Fruit fly (Drosophila melanogaster) whole organism, embryonic: ENCODE data around the gene CG16854.

Experiments used
- C15 ChIP-seq: fragments of 200-800 bp; sonication (Bioruptor generic); IDR thresholded peaks from 3 replicates; pipeline ENCODE4 v1.3.6; 2022; ENCODE audit warnings: missing biosample characterization, missing genetic modification characterization
- CG10209 ChIP-seq: fragments of 200-800 bp; sonication (Bioruptor generic); optimal IDR thresholded peaks from 3 replicates; lab custom pipeline; 2017; ENCODE audit warnings: missing biosample characterization, mild to moderate bottlenecking, missing genetic modification characterization, missing genetic modification reagents
- CG10366 ChIP-seq: fragments of 200-800 bp; sonication (Bioruptor generic); IDR thresholded peaks from 2 replicates; pipeline ENCODE4 v1.3.6; 2022; ENCODE audit warnings: missing biosample characterization, missing genetic modification characterization
- CG10431 ChIP-seq: fragments of 200-800 bp; sonication (Bioruptor generic); optimal IDR thresholded peaks from 3 replicates; lab custom pipeline; 2018; ENCODE audit warnings: missing biosample characterization, mild to moderate bottlenecking, missing genetic modification characterization
- CG10565 ChIP-seq: fragments of 200-800 bp; sonication (Bioruptor generic); optimal IDR thresholded peaks from 3 replicates; lab custom pipeline; 2016; ENCODE audit warnings: missing biosample characterization, mild to moderate bottlenecking, missing genetic modification characterization
- CG12071 ChIP-seq: fragments of 200-800 bp; sonication (Bioruptor generic); optimal IDR thresholded peaks from 3 replicates; lab custom pipeline; 2018; ENCODE audit warnings: missing biosample characterization, mild to moderate bottlenecking, missing genetic modification characterization
- CG12104 ChIP-seq: fragments of 200-800 bp; sonication (Bioruptor generic); optimal IDR thresholded peaks from 3 replicates; lab custom pipeline; 2016; ENCODE audit warnings: missing biosample characterization, missing genetic modification characterization
- CG12659 ChIP-seq: fragments of 200-800 bp; sonication (Bioruptor generic); optimal IDR thresholded peaks from 3 replicates; lab custom pipeline; 2017; ENCODE audit warnings: mild to moderate bottlenecking, missing biosample characterization, missing genetic modification reagents, missing genetic modification characterization
- CG12744 ChIP-seq: fragments of 200-800 bp; sonication (Bioruptor generic); optimal IDR thresholded peaks from 2 replicates; lab custom pipeline; 2016; ENCODE audit warnings: missing biosample characterization, missing genetic modification characterization
- CG13775 ChIP-seq: fragments of 200-800 bp; sonication (Bioruptor generic); optimal IDR thresholded peaks from 3 replicates; lab custom pipeline; 2017; ENCODE audit warnings: missing biosample characterization, mild to moderate bottlenecking, missing genetic modification characterization
- CG14710 ChIP-seq: fragments of 200-800 bp; sonication (Bioruptor generic); optimal IDR thresholded peaks from 3 replicates; lab custom pipeline; 2019; ENCODE audit warnings: missing biosample characterization, mild to moderate bottlenecking, missing genetic modification characterization, moderate library complexity
- CG15269 ChIP-seq: fragments of 200-800 bp; sonication (Bioruptor generic); optimal IDR thresholded peaks from 2 replicates; lab custom pipeline; 2018; ENCODE audit warnings: missing biosample characterization, mild to moderate bottlenecking, missing genetic modification characterization, moderate library complexity
- CG1602 ChIP-seq: fragments of 200-800 bp; sonication (Bioruptor generic); optimal IDR thresholded peaks from 3 replicates; lab custom pipeline; 2016; ENCODE audit warnings: missing biosample characterization, missing genetic modification characterization
- CG17186 ChIP-seq: fragments of 200-800 bp; sonication (Bioruptor generic); optimal IDR thresholded peaks from 3 replicates; lab custom pipeline; 2017; ENCODE audit warnings: missing biosample characterization, missing genetic modification reagents, missing genetic modification characterization
- CG2116 ChIP-seq: fragments of 200-800 bp; sonication (Bioruptor generic); optimal IDR thresholded peaks from 3 replicates; lab custom pipeline; 2018; ENCODE audit warnings: missing biosample characterization, mild to moderate bottlenecking, missing genetic modification characterization
- CG3065 ChIP-seq: fragments of 200-800 bp; sonication (Bioruptor generic); optimal IDR thresholded peaks from 2 replicates; lab custom pipeline; 2016; ENCODE audit warnings: missing biosample characterization, missing genetic modification characterization
- CG4820 ChIP-seq: fragments of 200-800 bp; sonication (Bioruptor generic); optimal IDR thresholded peaks from 3 replicates; lab custom pipeline; 2016; ENCODE audit warnings: missing biosample characterization, missing genetic modification characterization
- CG5953 ChIP-seq: fragments of 200-800 bp; sonication (Bioruptor generic); IDR thresholded peaks from 2 replicates; pipeline ENCODE4 v1.3.6; 2022; ENCODE audit warnings: missing biosample characterization, missing genetic modification characterization
- CG6654 ChIP-seq: fragments of 200-800 bp; sonication (Bioruptor generic); optimal IDR thresholded peaks from 2 replicates; lab custom pipeline; 2017; ENCODE audit warnings: missing biosample characterization, mild to moderate bottlenecking, missing genetic modification characterization
- CG9727 ChIP-seq: fragments of 200-800 bp; sonication (Bioruptor generic); optimal IDR thresholded peaks from 3 replicates; lab custom pipeline; 2017; ENCODE audit warnings: missing biosample characterization, mild to moderate bottlenecking, missing genetic modification characterization
- Dbx ChIP-seq: fragments of 200-800 bp; sonication (Bioruptor generic); IDR thresholded peaks from 3 replicates; pipeline ENCODE4 v1.3.6; 2022; ENCODE audit warnings: missing biosample characterization, missing genetic modification characterization
- Dek ChIP-seq: fragments of 200-800 bp; sonication (Bioruptor generic); optimal IDR thresholded peaks from 3 replicates; lab custom pipeline; 2019; ENCODE audit warnings: missing biosample characterization, mild to moderate bottlenecking, missing genetic modification characterization, moderate library complexity
- Fer1 ChIP-seq: fragments of 200-800 bp; sonication (Bioruptor generic); optimal IDR thresholded peaks from 2 replicates; lab custom pipeline; 2017; ENCODE audit warnings: missing biosample characterization, mild to moderate bottlenecking, missing genetic modification characterization
- GATAe ChIP-seq: fragments of 200-800 bp; sonication (Bioruptor generic); conservative IDR thresholded peaks from 2 replicates; pipeline ENCODE4 v1.3.6; 2022; ENCODE audit warnings: missing biosample characterization, missing genetic modification characterization
- Hr51 ChIP-seq, 2 experiments: fragments of 200-800 bp; sonication (Bioruptor generic); optimal IDR thresholded peaks; 2 replicates in 1 of 2; 3 replicates in 1 of 2; lab custom pipeline; 2016 to 2018; ENCODE audit warnings: missing biosample characterization in 2 of 2, missing genetic modification characterization in 2 of 2, mild to moderate bottlenecking in 1 of 2, moderate library complexity in 1 of 2
- Lpt ChIP-seq: fragments of >200 bp; optimal IDR thresholded peaks from 2 replicates; lab custom pipeline; 2018; ENCODE audit warnings: missing biosample characterization, missing genetic modification characterization
- MBD-R2 ChIP-seq: fragments of 200-800 bp; sonication (Bioruptor generic); IDR thresholded peaks from 2 replicates; pipeline ENCODE4 v1.3.6; 2022; ENCODE audit warnings: missing biosample characterization, missing genetic modification characterization
- Med ChIP-seq: fragments of 200-800 bp; sonication (Bioruptor generic); peaks from one replicate; lab custom pipeline; 2016; ENCODE audit warnings: missing biosample characterization, missing genetic modification characterization, mild to moderate bottlenecking, inconsistent platforms, moderate library complexity
- PHDP ChIP-seq: fragments of 200-800 bp; sonication (Bioruptor generic); optimal IDR thresholded peaks from 3 replicates; lab custom pipeline; 2018; ENCODE audit warnings: missing biosample characterization, mild to moderate bottlenecking, missing genetic modification characterization, moderate library complexity
- Ssrp ChIP-seq: fragments of 200-800 bp; sonication (Bioruptor generic); optimal IDR thresholded peaks from 2 replicates; lab custom pipeline; 2018; ENCODE audit warnings: missing biosample characterization, mild to moderate bottlenecking, missing genetic modification characterization, moderate library complexity
- bcd ChIP-seq: fragments of 200-800 bp; sonication (Bioruptor generic); optimal IDR thresholded peaks from 2 replicates; lab custom pipeline; 2017; ENCODE audit warnings: missing biosample characterization, mild to moderate bottlenecking, missing genetic modification characterization
- bowl ChIP-seq: fragments of 200-800 bp; sonication (Bioruptor generic); IDR thresholded peaks from 2 replicates; pipeline ENCODE4 v1.3.6; 2022; ENCODE audit warnings: missing biosample characterization, missing genetic modification characterization
- bsh ChIP-seq, 2 experiments: fragments of 200-800 bp; sonication (Bioruptor generic); optimal IDR thresholded peaks; 2 replicates each; lab custom pipeline; 2017 to 2018; ENCODE audit warnings: mild to moderate bottlenecking in 2 of 2, missing biosample characterization in 2 of 2, missing genetic modification characterization in 2 of 2, moderate library complexity in 1 of 2
- dati ChIP-seq: fragments of 200-800 bp; sonication (Bioruptor generic); IDR thresholded peaks from 2 replicates; pipeline ENCODE4 v1.3.6; 2022; ENCODE audit warnings: missing biosample characterization, missing genetic modification characterization
- emc ChIP-seq: fragments of 200-800 bp; sonication (Bioruptor generic); optimal IDR thresholded peaks from 2 replicates; lab custom pipeline; 2016; ENCODE audit warnings: missing biosample characterization, missing genetic modification characterization
- en ChIP-seq: fragments of 200-800 bp; sonication (Bioruptor generic); optimal IDR thresholded peaks from 2 replicates; lab custom pipeline; 2016; ENCODE audit warnings: missing biosample characterization, missing genetic modification characterization
- klu ChIP-seq: fragments of 200-800 bp; sonication (Bioruptor generic); IDR thresholded peaks from 2 replicates; pipeline ENCODE4 v1.3.6; 2022; ENCODE audit warnings: missing biosample characterization, missing genetic modification characterization
- maf-S ChIP-seq: fragments of 200-800 bp; sonication (Bioruptor generic); optimal IDR thresholded peaks from 2 replicates; lab custom pipeline; 2016; ENCODE audit warnings: missing biosample characterization, missing genetic modification characterization
- mld ChIP-seq: fragments of 200-800 bp; sonication (Bioruptor generic); IDR thresholded peaks from 3 replicates; pipeline ENCODE4 v1.3.6; 2022; ENCODE audit warnings: missing biosample characterization, missing genetic modification characterization; ENCODE audit not compliant: partially characterized antibody
- org-1 ChIP-seq: fragments of 200-800 bp; sonication (Bioruptor generic); optimal IDR thresholded peaks from 2 replicates; lab custom pipeline; 2017; ENCODE audit warnings: missing biosample characterization, missing genetic modification characterization
- pnt ChIP-seq: fragments of 200-800 bp; sonication (Bioruptor generic); optimal IDR thresholded peaks from 3 replicates; lab custom pipeline; 2016; ENCODE audit warnings: missing biosample characterization, missing genetic modification characterization
- sens ChIP-seq: fragments of 200-800 bp; sonication (Bioruptor generic); peaks from one replicate; lab custom pipeline; 2016; ENCODE audit warnings: missing biosample characterization, missing genetic modification characterization
- sisA ChIP-seq: fragments of 200-800 bp; sonication (Bioruptor generic); IDR thresholded peaks from 2 replicates; pipeline ENCODE4 v1.3.6; 2022; ENCODE audit warnings: missing biosample characterization, missing genetic modification characterization
- sr ChIP-seq: fragments of 200-800 bp; sonication (Bioruptor generic); IDR thresholded peaks from 3 replicates; pipeline ENCODE4 v1.3.6; 2022; ENCODE audit warnings: missing biosample characterization, missing genetic modification characterization
- ssp ChIP-seq: fragments of 200-800 bp; sonication (Bioruptor generic); IDR thresholded peaks from 2 replicates; pipeline ENCODE4 v1.3.6; 2022; ENCODE audit warnings: missing biosample characterization, missing genetic modification characterization
- stc ChIP-seq: fragments of 200-800 bp; sonication (Bioruptor generic); IDR thresholded peaks from 2 replicates; pipeline ENCODE4 v1.3.6; 2022; ENCODE audit warnings: missing biosample characterization, missing genetic modification characterization
- tap ChIP-seq: fragments of 200-800 bp; optimal IDR thresholded peaks from 3 replicates; lab custom pipeline; 2019; ENCODE audit warnings: missing biosample characterization, mild to moderate bottlenecking, missing genetic modification characterization, moderate library complexity
- tna ChIP-seq: fragments of 200-800 bp; sonication (Bioruptor generic); IDR thresholded peaks from 2 replicates; pipeline ENCODE4 v1.3.6; 2022; ENCODE audit warnings: missing biosample characterization, missing genetic modification characterization; ENCODE audit not compliant: partially characterized antibody
- twi ChIP-seq: fragments of 200-800 bp; optimal IDR thresholded peaks from 2 replicates; lab custom pipeline; 2019; ENCODE audit warnings: missing biosample characterization, mild to moderate bottlenecking, missing genetic modification characterization, moderate library complexity
- wdn ChIP-seq: fragments of 200-800 bp; sonication (Bioruptor generic); IDR thresholded peaks from 2 replicates; pipeline ENCODE4 v1.3.6; 2022; ENCODE audit warnings: missing biosample characterization, missing genetic modification characterization
- z ChIP-seq: fragments of 200-800 bp; sonication (Bioruptor generic); IDR thresholded peaks from 3 replicates; pipeline ENCODE4 v1.3.6; 2022; ENCODE audit warnings: missing biosample characterization, missing genetic modification characterization

The CG16854 gene

dm6 chr2L:11106562-11106962, 20.0 kb downstream of the CG16854 start, which contains the start of gene Reps (continued):
- TF ChIP-seq bowl (GFP tag; lab: Robert Waterston, UW) (peak; percentile 97), sens (GFP tag; lab: Kevin White, UChicago) (peak; percentile 100), stc (GFP tag; lab: Robert Waterston, UW) (peak; percentile 99), PHDP (tag; lab: Kevin White, UChicago) (peak; percentile 98), CG10209 (GFP tag; lab: Kevin White, UChicago) (peak; percentile 99), bsh (GFP tag; optimal IDR thresholded peaks at IDR 0.05; lab: Kevin White, UChicago) (peak; percentile 87 to 99), tap (tag; lab: Kevin White, UChicago) (peak; percentile 97), Hr51 (GFP tag; optimal IDR thresholded peaks at IDR 0.05; lab: Kevin White, UChicago) (peak; percentile 97 to 98), CG5953 (GFP tag; lab: Robert Waterston, UW) (peak; percentile 97), emc (GFP tag; lab: Kevin White, UChicago) (peak; percentile 93), CG12659 (GFP tag; lab: Kevin White, UChicago) (peak; percentile 99), CG1602 (peak; percentile 99), klu (GFP tag; lab: Robert Waterston, UW) (peak; percentile 99), Lpt (GFP tag; lab: Kevin White, UChicago) (no peak), mld (GFP tag; lab: Robert Waterston, UW) (peak; percentile 64; the same call in 1 of the 3 replicates), CG15269 (tag; lab: Kevin White, UChicago) (peak; percentile 98), Ssrp (peak; percentile 99), CG14710 (tag; lab: Kevin White, UChicago) (peak; percentile 98), sisA (GFP tag; lab: Robert Waterston, UW) (peak; percentile 99), CG12744 (GFP tag; lab: Kevin White, UChicago) (peak; percentile 97), CG6654 (GFP tag; lab: Kevin White, UChicago) (peak; percentile 93), CG4820 (peak; percentile 99), CG10366 (GFP tag; lab: Robert Waterston, UW) (peak; percentile 99), CG12104 (GFP tag; lab: Kevin White, UChicago) (peak; percentile 98), org-1 (GFP tag; lab: Kevin White, UChicago) (peak; percentile 95), ssp (GFP tag; lab: Robert Waterston, UW) (peak; percentile 94), CG13775 (GFP tag; lab: Kevin White, UChicago) (peak; percentile 100), CG12071 (GFP tag; lab: Kevin White, UChicago) (peak; percentile 96), en (GFP tag; lab: Kevin White, UChicago) (peak; percentile 95), dati (peak; percentile 97), MBD-R2 (GFP tag; lab: Robert Waterston, UW) (peak; percentile 99), CG3065 (GFP tag; lab: Kevin White, UChicago) (peak; percentile 98), CG10431 (peak; percentile 94), CG9727 (GFP tag; lab: Kevin White, UChicago) (peak; percentile 99), GATAe (peak; percentile 98), twi (peak; percentile 97), Med (GFP tag; lab: Kevin White, UChicago) (peak; percentile 100), CG17186 (GFP tag; lab: Kevin White, UChicago) (peak; percentile 97), bcd (GFP tag; lab: Kevin White, UChicago) (peak; percentile 99), z (peak; percentile 83), pnt (GFP tag; lab: Kevin White, UChicago) (peak; percentile 98), sr (GFP tag; lab: Robert Waterston, UW) (peak; percentile 90), Dbx (GFP tag; lab: Robert Waterston, UW) (peak; percentile 99), Dek (peak; percentile 97), Fer1 (GFP tag; lab: Kevin White, UChicago) (peak; percentile 98), maf-S (GFP tag; lab: Kevin White, UChicago) (peak; percentile 97), C15 (peak; percentile 97), tna (GFP tag; lab: Robert Waterston, UW) (no peak), CG2116 (peak; percentile 94), CG10565 (GFP tag; lab: Kevin White, UChicago) (peak; percentile 95), wdn (GFP tag; lab: Robert Waterston, UW) (peak; percentile 99)
